Worm (Caenorhabditis elegans) whole organism, L1 larva: ENCODE data around the gene lir-3.

Experiments used
- C04F5.9 ChIP-seq: sonication (generic microtip); optimal IDR thresholded peaks from 2 replicates; lab custom pipeline; 2016; ENCODE audit warnings: missing genetic modification characterization, missing compliant biosample characterization
- C34B4.2 ChIP-seq: sonication (generic microtip); optimal IDR thresholded peaks from 2 replicates; lab custom pipeline; 2017; ENCODE audit warnings: mild to moderate bottlenecking, missing genetic modification characterization, missing compliant biosample characterization
- F16B12.6 ChIP-seq: fragments of 150-350 bp; optimal IDR thresholded peaks from 2 replicates; lab custom pipeline; 2014; ENCODE audit warnings: missing biosample characterization, missing genetic modification characterization
- Y116A8C.19 ChIP-seq: sonication (generic microtip); optimal IDR thresholded peaks from 2 replicates; lab custom pipeline; 2016; ENCODE audit warnings: missing compliant biosample characterization, missing genetic modification characterization, borderline replicate concordance
- aha-1 ChIP-seq: fragments of 150-350 bp; optimal IDR thresholded peaks from 2 replicates; lab custom pipeline; 2014; ENCODE audit warnings: missing biosample characterization, missing genetic modification characterization
- blmp-1 ChIP-seq: fragments of 150-350 bp; optimal IDR thresholded peaks from 2 replicates; lab custom pipeline; 2014; ENCODE audit warnings: missing biosample characterization, missing genetic modification characterization
- ceh-8 ChIP-seq: fragments of 200-800 bp; sonication (Bioruptor generic); optimal IDR thresholded peaks from 2 replicates; lab custom pipeline; 2018; ENCODE audit warnings: mild to moderate bottlenecking, missing genetic modification characterization, moderate library complexity, missing compliant biosample characterization
- ceh-82 ChIP-seq, 3 experiments: fragments of 150-350 bp in 1 of 3; sonication (generic microtip) in 2 of 3; optimal IDR thresholded peaks; 2 replicates each; lab custom pipeline; 2014 to 2017; ENCODE audit warnings: missing biosample characterization in 3 of 3, missing genetic modification characterization in 3 of 3
- ceh-88 ChIP-seq: fragments of 200-800 bp; sonication (Bioruptor generic); IDR thresholded peaks from 2 replicates; pipeline ENCODE4 v1.3.6; 2022; ENCODE audit warnings: missing genetic modification characterization, missing compliant biosample characterization
- ces-1 ChIP-seq: fragments of 150-350 bp; optimal IDR thresholded peaks from 2 replicates; lab custom pipeline; 2014; ENCODE audit warnings: missing biosample characterization, missing genetic modification reagents, missing genetic modification characterization
- dsc-1 ChIP-seq: sonication (generic microtip); optimal IDR thresholded peaks from 2 replicates; lab custom pipeline; 2016; ENCODE audit warnings: mild to moderate bottlenecking, missing genetic modification characterization, missing compliant biosample characterization
- efl-3 ChIP-seq: fragments of 200-800 bp; sonication (Bioruptor generic); optimal IDR thresholded peaks from 2 replicates; lab custom pipeline; 2018; ENCODE audit warnings: mild to moderate bottlenecking, missing genetic modification characterization, missing compliant biosample characterization
- egl-13 ChIP-seq: sonication (generic microtip); optimal IDR thresholded peaks from 2 replicates; lab custom pipeline; 2016; ENCODE audit warnings: missing genotype, missing genetic modification reagents, missing genetic modification characterization, missing compliant biosample characterization
- elt-3 ChIP-seq, 6 experiments: fragments of 150-350 bp in 1 of 6; sonication (generic microtip); optimal IDR thresholded peaks; 2 replicates each; lab custom pipeline; 2017 to 2018; ENCODE audit warnings: missing biosample characterization in 6 of 6, missing genetic modification characterization in 6 of 6, inconsistent platforms in 1 of 6
- fkh-10 ChIP-seq: sonication (generic microtip); optimal IDR thresholded peaks from 2 replicates; lab custom pipeline; 2017; ENCODE audit warnings: missing biosample characterization, missing genetic modification reagents, missing genetic modification characterization
- fkh-4 ChIP-seq: sonication (generic microtip); optimal IDR thresholded peaks from 2 replicates; lab custom pipeline; 2016; ENCODE audit warnings: missing compliant biosample characterization, missing genetic modification characterization, borderline replicate concordance
- grh-1 ChIP-seq: fragments of 200-800 bp; sonication (Bioruptor generic); IDR thresholded peaks from 2 replicates; pipeline ENCODE4 v1.3.6; 2022; ENCODE audit warnings: missing genetic modification reagents, missing genetic modification characterization, missing compliant biosample characterization
- hlh-17 ChIP-seq: fragments of 200-800 bp; sonication (Bioruptor generic); optimal IDR thresholded peaks from 2 replicates; lab custom pipeline; 2018; ENCODE audit warnings: missing genetic modification characterization, mild to moderate bottlenecking, missing compliant biosample characterization, moderate library complexity, borderline replicate concordance
- hpl-2 ChIP-seq: fragments of 150-350 bp; optimal IDR thresholded peaks from 2 replicates; lab custom pipeline; 2014; ENCODE audit warnings: missing biosample characterization, missing genetic modification reagents, missing genetic modification characterization
- irx-1 ChIP-seq: sonication (generic microtip); optimal IDR thresholded peaks from 2 replicates; lab custom pipeline; 2016; ENCODE audit warnings: missing genetic modification characterization, missing compliant biosample characterization
- lin-14 ChIP-seq: fragments of 200-800 bp; sonication (Bioruptor generic); optimal IDR thresholded peaks from 2 replicates; lab custom pipeline; 2018; ENCODE audit warnings: mild to moderate bottlenecking, missing genetic modification characterization, moderate library complexity, missing compliant biosample characterization
- lin-15B ChIP-seq: fragments of 150-350 bp; sonication (generic microtip); optimal IDR thresholded peaks from 3 replicates; lab custom pipeline; 2014; ENCODE audit warnings: missing biosample characterization, missing genetic modification characterization
- lir-3 ChIP-seq: sonication (generic microtip); optimal IDR thresholded peaks from 2 replicates; lab custom pipeline; 2016; ENCODE audit warnings: mild to moderate bottlenecking, missing genetic modification characterization, moderate library complexity, missing compliant biosample characterization; ENCODE audit not compliant: poor library complexity
- mab-9 ChIP-seq: fragments of 200-800 bp; sonication (Bioruptor generic); IDR thresholded peaks from 2 replicates; pipeline ENCODE4 v1.3.6; 2022; ENCODE audit warnings: missing genetic modification reagents, missing genetic modification characterization, missing compliant biosample characterization
- mep-1 ChIP-seq: fragments of 150-350 bp; optimal IDR thresholded peaks from 2 replicates; lab custom pipeline; 2014; ENCODE audit warnings: missing biosample characterization, missing genetic modification characterization
- nhr-11 ChIP-seq: fragments of 150-350 bp; optimal IDR thresholded peaks from 2 replicates; lab custom pipeline; 2014; ENCODE audit warnings: missing biosample characterization, missing genetic modification characterization
- nhr-20 ChIP-seq: sonication (generic microtip); optimal IDR thresholded peaks from 2 replicates; lab custom pipeline; 2016; ENCODE audit warnings: mild to moderate bottlenecking, missing genetic modification characterization, missing compliant biosample characterization
- nhr-28 ChIP-seq: fragments of 150-350 bp; optimal IDR thresholded peaks from 2 replicates; lab custom pipeline; 2014; ENCODE audit warnings: missing biosample characterization, missing genetic modification characterization
- nhr-77 ChIP-seq: fragments of 150-350 bp; optimal IDR thresholded peaks from 2 replicates; lab custom pipeline; 2014; ENCODE audit warnings: missing biosample characterization, missing genetic modification characterization
- nhr-84 ChIP-seq: sonication (generic microtip); optimal IDR thresholded peaks from 2 replicates; lab custom pipeline; 2017; ENCODE audit warnings: missing biosample characterization, missing genetic modification characterization
- nhr-85 ChIP-seq: sonication (generic microtip); peaks from one replicate; lab custom pipeline; 2016; ENCODE audit warnings: missing genetic modification characterization, inconsistent platforms, missing compliant biosample characterization
- nhr-90 ChIP-seq: sonication (generic microtip); optimal IDR thresholded peaks from 2 replicates; lab custom pipeline; 2016; ENCODE audit warnings: mild to moderate bottlenecking, missing genetic modification characterization, missing compliant biosample characterization; ENCODE audit not compliant: poor library complexity
- pag-3 ChIP-seq: sonication (generic microtip); optimal IDR thresholded peaks from 2 replicates; lab custom pipeline; 2017; ENCODE audit warnings: missing genetic modification characterization, mild to moderate bottlenecking, missing compliant biosample characterization, antibody characterized with exemption, borderline replicate concordance; ENCODE audit not compliant: insufficient read depth
- pqm-1 ChIP-seq: sonication (generic microtip); optimal IDR thresholded peaks from 3 replicates; lab custom pipeline; 2017; ENCODE audit warnings: missing biosample characterization, missing genetic modification characterization
- snu-23 ChIP-seq: sonication (generic microtip); optimal IDR thresholded peaks from 2 replicates; lab custom pipeline; 2016; ENCODE audit warnings: missing genetic modification characterization, missing compliant biosample characterization
- sox-4 ChIP-seq: sonication (generic microtip); optimal IDR thresholded peaks from 2 replicates; lab custom pipeline; 2016; ENCODE audit warnings: missing genetic modification characterization, missing compliant biosample characterization
- sup-37 ChIP-seq: fragments of 200-800 bp; sonication (Bioruptor generic); optimal IDR thresholded peaks from 2 replicates; lab custom pipeline; 2018; ENCODE audit warnings: mild to moderate bottlenecking, missing genetic modification characterization, missing compliant biosample characterization
- swsn-7 ChIP-seq: sonication (generic microtip); optimal IDR thresholded peaks from 2 replicates; lab custom pipeline; 2016; ENCODE audit warnings: missing genetic modification characterization, missing compliant biosample characterization
- tbx-2 ChIP-seq: sonication (generic microtip); optimal IDR thresholded peaks from 2 replicates; lab custom pipeline; 2016; ENCODE audit warnings: missing genetic modification characterization, missing compliant biosample characterization
- tlp-1 ChIP-seq: fragments of 150-350 bp; optimal IDR thresholded peaks from 2 replicates; lab custom pipeline; 2014; ENCODE audit warnings: missing biosample characterization, missing genetic modification characterization
- unc-130 ChIP-seq: fragments of 150-350 bp; optimal IDR thresholded peaks from 2 replicates; lab custom pipeline; 2017; ENCODE audit warnings: missing biosample characterization, missing genetic modification characterization, inconsistent platforms
- unc-30 ChIP-seq: sonication (generic microtip); optimal IDR thresholded peaks from 2 replicates; lab custom pipeline; 2017; ENCODE audit warnings: missing biosample characterization, missing genetic modification characterization
- unc-86 ChIP-seq: sonication (generic microtip); optimal IDR thresholded peaks from 2 replicates; lab custom pipeline; 2016; ENCODE audit warnings: missing genetic modification characterization, missing compliant biosample characterization
- vab-15 ChIP-seq: sonication (generic microtip); optimal IDR thresholded peaks from 2 replicates; lab custom pipeline; 2017; ENCODE audit warnings: missing genotype, mild to moderate bottlenecking, missing genetic modification characterization, missing compliant biosample characterization
- zag-1 ChIP-seq: fragments of 150-350 bp; optimal IDR thresholded peaks from 2 replicates; lab custom pipeline; 2014; ENCODE audit warnings: missing biosample characterization, missing genetic modification characterization
- ztf-11 ChIP-seq, 2 experiments: sonication (generic microtip); optimal IDR thresholded peaks; 2 replicates each; lab custom pipeline; 2016 to 2017; ENCODE audit warnings: missing genetic modification characterization in 2 of 2, missing biosample characterization in 1 of 2, missing compliant biosample characterization in 1 of 2

Gene lir-3

DNA sequence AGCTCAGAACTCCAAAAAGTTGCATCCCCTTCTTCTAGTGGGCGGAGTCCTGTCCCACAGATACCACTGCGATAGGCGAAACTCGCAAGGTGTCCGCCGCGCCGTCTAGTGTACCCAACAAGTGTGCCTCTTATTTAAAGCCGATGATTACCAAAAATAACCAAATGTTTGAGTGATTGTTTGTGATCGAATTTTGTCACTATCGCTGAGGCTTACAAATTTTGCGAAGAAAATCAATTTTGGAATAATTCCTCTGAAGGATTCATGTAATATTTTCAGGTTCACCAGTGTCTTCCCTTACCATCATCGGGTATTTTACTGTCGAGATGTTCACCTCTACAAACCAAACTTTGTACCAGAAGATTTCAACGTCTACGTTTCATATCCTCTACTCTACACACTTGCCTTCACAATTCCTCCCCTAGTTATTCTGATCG is 39.5 kb upstream of the lir-3 start (continued):
- peak; percentile 79 for TF ChIP-seq dsc-1 (tag; lab: Kevin White, UChicago)
- TF ChIP-seq hlh-17 (GFP tag; lab: Kevin White, UChicago): no peak
- no peak for TF ChIP-seq F16B12.6 (tag; lab: Kevin White, UChicago)
- peak; percentile 77 for TF ChIP-seq swsn-7 (tag; lab: Kevin White, UChicago)
- TF ChIP-seq lin-14 (GFP tag; lab: Kevin White, UChicago): peak; percentile 81
- TF ChIP-seq nhr-84: no peak
- TF ChIP-seq ces-1: no peak
- peak; percentile 16 for TF ChIP-seq nhr-11 (tag; lab: Kevin White, UChicago)
- TF ChIP-seq grh-1 (GFP tag; lab: Robert Waterston, UW): peak; percentile 69

DNA sequence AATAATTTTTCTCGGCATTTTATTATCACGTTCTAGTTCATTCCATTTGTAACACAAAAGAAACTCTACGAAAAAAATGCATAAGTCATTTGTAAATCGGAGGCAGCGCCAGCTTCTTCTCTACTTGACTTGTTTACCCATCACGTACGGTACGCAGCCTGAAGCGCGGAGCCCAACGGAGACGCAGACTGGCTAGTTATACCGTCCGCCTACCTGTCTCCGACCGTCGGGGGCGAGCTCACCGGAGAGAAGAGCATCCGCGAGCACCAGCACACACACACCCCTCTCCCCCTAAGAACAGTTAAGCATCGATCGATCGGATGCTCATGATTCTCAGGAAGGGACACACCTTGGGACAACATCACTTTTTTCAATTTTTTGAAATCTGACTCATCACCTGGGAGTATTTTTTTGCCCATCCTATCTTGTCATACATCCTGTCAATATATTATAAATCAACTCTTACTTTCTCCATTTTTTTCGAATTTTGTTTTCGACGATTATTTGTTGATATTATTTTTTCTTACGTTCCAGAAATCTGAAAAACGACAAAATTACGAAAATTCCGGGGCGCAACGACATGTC is 37.3 kb upstream of the lir-3 start, which contains the start of gene plpr-1:
plpr-1 (plus strand) TSS at position 535 of the 585 bp plus-strand sequence.
- no peak for TF ChIP-seq blmp-1
- TF ChIP-seq elt-3 (tag; optimal IDR thresholded peaks at IDR 0.05; lab: Kevin White, UChicago): no peak
- no peak for TF ChIP-seq nhr-20 (tag; lab: Kevin White, UChicago)
- no peak for TF ChIP-seq fkh-4 (tag; lab: Kevin White, UChicago)
- TF ChIP-seq pqm-1 (tag; lab: Kevin White, UChicago): no peak
- TF ChIP-seq snu-23 (GFP tag; lab: Kevin White, UChicago): no peak
- TF ChIP-seq grh-1 (GFP tag; lab: Robert Waterston, UW): no peak
- TF ChIP-seq tbx-2: no peak
- TF ChIP-seq C04F5.9 (tag; lab: Kevin White, UChicago): no peak
- TF ChIP-seq irx-1 (tag; lab: Kevin White, UChicago): no peak
- no peak for TF ChIP-seq ceh-8
- no peak for TF ChIP-seq unc-130
- TF ChIP-seq nhr-90 (tag; lab: Kevin White, UChicago): no peak
- no peak for TF ChIP-seq C34B4.2 (tag; lab: Kevin White, UChicago)
- TF ChIP-seq hlh-17 (GFP tag; lab: Kevin White, UChicago): no peak
- TF ChIP-seq egl-13: no peak
- TF ChIP-seq dsc-1 (tag; lab: Kevin White, UChicago): no peak
- TF ChIP-seq sup-37 (GFP tag; lab: Kevin White, UChicago): no peak
- TF ChIP-seq, all 84 proteins: peak for 0

DNA sequence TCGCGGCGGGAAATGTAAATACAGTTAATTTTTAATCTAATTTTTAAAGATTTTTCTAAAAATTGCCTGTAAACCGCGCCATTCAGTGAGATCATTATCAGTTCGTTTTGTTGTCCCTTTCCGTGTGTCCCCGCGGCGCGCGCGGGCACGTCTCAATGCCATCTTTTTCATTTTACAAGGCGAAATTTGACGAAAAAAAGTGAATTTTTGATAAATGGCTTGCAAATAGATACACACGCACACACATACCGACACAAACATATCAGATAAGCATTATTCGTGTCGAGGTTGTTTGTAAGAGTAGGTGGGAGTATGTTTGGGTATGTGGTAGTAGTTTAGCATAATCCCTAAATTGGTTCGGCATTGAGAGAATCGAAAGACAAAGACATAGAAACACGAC is 21.2 kb upstream of the lir-3 start:
- TF ChIP-seq efl-3 (GFP tag; lab: Kevin White, UChicago) (no peak), hpl-2 (no peak), lin-15B (tag; lab: Kevin White, UChicago) (no peak), sup-37 (GFP tag; lab: Kevin White, UChicago) (no peak), ceh-88 (GFP tag; lab: Robert Waterston, UW) (no peak), Y116A8C.19 (tag; lab: Kevin White, UChicago) (no peak), mab-9 (no peak), sox-4 (no peak), C04F5.9 (tag; lab: Kevin White, UChicago) (no peak), elt-3 (tag; optimal IDR thresholded peaks at IDR 0.05; lab: Kevin White, UChicago) (no peak), fkh-10 (GFP tag; lab: Kevin White, UChicago) (no peak), unc-86 (tag; lab: Kevin White, UChicago) (no peak), dsc-1 (tag; lab: Kevin White, UChicago) (no peak), unc-130 (no peak), mep-1 (tag; lab: Kevin White, UChicago) (peak; percentile 9), ceh-82 (tag; optimal IDR thresholded peaks at IDR 0.05; lab: Kevin White, UChicago) (no peak), lin-14 (GFP tag; lab: Kevin White, UChicago) (peak; percentile 70), nhr-77 (tag; lab: Kevin White, UChicago) (no peak), hlh-17 (GFP tag; lab: Kevin White, UChicago) (no peak), snu-23 (GFP tag; lab: Kevin White, UChicago) (peak; percentile 17), pag-3 (tag; lab: Kevin White, UChicago) (no peak), egl-13 (no peak), nhr-20 (tag; lab: Kevin White, UChicago) (no peak), aha-1 (tag; lab: Kevin White, UChicago) (no peak), tlp-1 (tag; lab: Kevin White, UChicago) (no peak), ztf-11 (tag; optimal IDR thresholded peaks at IDR 0.05; lab: Kevin White, UChicago) (no peak), nhr-85 (tag; lab: Kevin White, UChicago) (peak; percentile 92), nhr-90 (tag; lab: Kevin White, UChicago) (no peak), nhr-28 (tag; lab: Kevin White, UChicago) (no peak), fkh-4 (tag; lab: Kevin White, UChicago) (no peak), zag-1 (tag; lab: Kevin White, UChicago) (no peak), vab-15 (tag; lab: Kevin White, UChicago) (no peak), unc-30 (no peak), lir-3 (tag; lab: Kevin White, UChicago) (no peak)
